Worm (Caenorhabditis elegans) whole organism, late embryonic: ENCODE results near the gene clec-34.

Experiments used
- F13H6.1 ChIP-seq: sonication (generic microtip); optimal IDR thresholded peaks from 2 replicates; lab custom pipeline; 2016; ENCODE audit warnings: missing genetic modification characterization, missing compliant biosample characterization
- T23F11.4 ChIP-seq: fragments of 200-800 bp; sonication (Bioruptor generic); optimal IDR thresholded peaks from 2 replicates; lab custom pipeline; 2018; ENCODE audit warnings: mild to moderate bottlenecking, missing genetic modification characterization, missing compliant biosample characterization
- ceh-30 ChIP-seq: fragments of 150-350 bp; optimal IDR thresholded peaks from 2 replicates; lab custom pipeline; 2014; ENCODE audit warnings: missing biosample characterization, missing genetic modification characterization
- dmd-4 ChIP-seq: sonication (generic microtip); optimal IDR thresholded peaks from 2 replicates; lab custom pipeline; 2016; ENCODE audit warnings: borderline replicate concordance, missing genetic modification characterization, missing compliant biosample characterization
- dve-1 ChIP-seq: sonication (generic microtip); optimal IDR thresholded peaks from 2 replicates; lab custom pipeline; 2017; ENCODE audit warnings: antibody characterized with exemption, mild to moderate bottlenecking, missing genetic modification characterization, missing compliant biosample characterization
- ets-4 ChIP-seq: sonication (generic microtip); optimal IDR thresholded peaks from 2 replicates; lab custom pipeline; 2016; ENCODE audit warnings: missing genetic modification characterization, missing compliant biosample characterization
- nhr-11 ChIP-seq: fragments of 150-350 bp; optimal IDR thresholded peaks from 2 replicates; lab custom pipeline; 2014; ENCODE audit warnings: missing biosample characterization, missing genetic modification characterization
- pag-3 ChIP-seq: sonication (generic microtip); optimal IDR thresholded peaks from 2 replicates; lab custom pipeline; 2016; ENCODE audit warnings: missing compliant biosample characterization, missing genetic modification characterization, borderline replicate concordance
- pha-2 ChIP-seq: sonication (generic microtip); optimal IDR thresholded peaks from 2 replicates; lab custom pipeline; 2017; ENCODE audit warnings: mild to moderate bottlenecking, missing genetic modification characterization, missing compliant biosample characterization
- pqm-1 ChIP-seq: sonication (generic microtip); optimal IDR thresholded peaks from 2 replicates; lab custom pipeline; 2016; ENCODE audit warnings: missing genetic modification characterization, missing compliant biosample characterization
- sox-2 ChIP-seq: fragments of 200-800 bp; sonication (Bioruptor generic); IDR thresholded peaks from 2 replicates; pipeline ENCODE4 v1.3.6; 2022; ENCODE audit warnings: missing genetic modification reagents, missing genetic modification characterization, missing compliant biosample characterization
- unc-3 ChIP-seq, 2 experiments: fragments of 200-800 bp in 1 of 2; sonication (Bioruptor generic) in 1 of 2; sonication (generic microtip) in 1 of 2; conservative IDR thresholded peaks in 1 of 2; optimal IDR thresholded peaks in 1 of 2; 2 replicates each; pipeline versions ENCODE4 v1.3.6 to Lab custom; 2016 to 2022; ENCODE audit warnings: missing compliant biosample characterization in 2 of 2, missing genetic modification characterization in 2 of 2, missing genetic modification reagents in 1 of 2
- unc-86 ChIP-seq: sonication (generic microtip); optimal IDR thresholded peaks from 2 replicates; lab custom pipeline; 2016; ENCODE audit warnings: missing genetic modification characterization, missing compliant biosample characterization

- TF ChIP-seq sox-2 (GFP tag; lab: Robert Waterston, UW) (no peak), unc-3 (GFP tag; conservative IDR thresholded peaks at IDR 0.05; lab: Robert Waterston, UW) (no peak), unc-3 (tag; optimal IDR thresholded peaks at IDR 0.05; lab: Kevin White, UChicago) (no peak), ceh-30 (tag; lab: Kevin White, UChicago) (no peak), unc-86 (tag; lab: Kevin White, UChicago) (no peak), T23F11.4 (GFP tag; lab: Kevin White, UChicago) (no peak), pqm-1 (no peak), dve-1 (no peak), pha-2 (tag; lab: Kevin White, UChicago) (no peak), ets-4 (tag; lab: Kevin White, UChicago) (no peak), nhr-11 (tag; lab: Kevin White, UChicago) (no peak), F13H6.1 (tag; lab: Kevin White, UChicago) (no peak), dmd-4 (tag; lab: Kevin White, UChicago) (no peak), pag-3 (tag; lab: Kevin White, UChicago) (no peak)
Measured at ce11 chrV:16729961-16730360, 5.6 kb upstream of the clec-34 start, which contains the start of gene srz-99.
